Worm (Caenorhabditis elegans) whole organism, young adult: ENCODE data around the gene cdh-9.
A peak's percentile ranks its signal among the peaks of the same experiment; 100 is the strongest.

ENCODE experiments used
- C17E4.6 ChIP-seq: fragments of 200-800 bp; sonication (Bioruptor generic); IDR thresholded peaks from 2 replicates; pipeline ENCODE4 v1.3.6; 2022; ENCODE audit warnings: missing genetic modification reagents, missing genetic modification characterization, missing compliant biosample characterization
- F10E7.11 ChIP-seq: sonication (generic microtip); optimal IDR thresholded peaks from 2 replicates; lab custom pipeline; 2017; ENCODE audit warnings: mild to moderate bottlenecking, missing genetic modification characterization, moderate library complexity, missing compliant biosample characterization
- F23B12.7 ChIP-seq: sonication (generic microtip); optimal IDR thresholded peaks from 2 replicates; lab custom pipeline; 2017; ENCODE audit warnings: missing genetic modification characterization, mild to moderate bottlenecking, missing compliant biosample characterization, antibody characterized with exemption, moderate library complexity; ENCODE audit not compliant: insufficient read depth
- F33H1.4 ChIP-seq: fragments of 200-800 bp; sonication (Bioruptor generic); IDR thresholded peaks from 2 replicates; pipeline ENCODE4 v1.3.6; 2022; ENCODE audit warnings: missing genetic modification reagents, missing genetic modification characterization, missing compliant biosample characterization
- F39B2.1 ChIP-seq: fragments of 200-800 bp; sonication (Bioruptor generic); IDR thresholded peaks from 2 replicates; pipeline ENCODE4 v1.3.6; 2022; ENCODE audit warnings: missing genetic modification reagents, missing genetic modification characterization, missing compliant biosample characterization
- F55B11.4 ChIP-seq: sonication (generic microtip); optimal IDR thresholded peaks from 2 replicates; lab custom pipeline; 2016; ENCODE audit warnings: missing compliant biosample characterization, missing genetic modification characterization, borderline replicate concordance; ENCODE audit not compliant: insufficient read depth
- Y56A3A.18 ChIP-seq: fragments of 200-800 bp; sonication (Bioruptor generic); IDR thresholded peaks from 2 replicates; pipeline ENCODE4 v1.3.6; 2022; ENCODE audit warnings: missing genetic modification reagents, missing genetic modification characterization, missing compliant biosample characterization
- ama-1 ChIP-seq, 3 experiments: fragments of 150-350 bp in 1 of 3; sonication (generic microtip) in 2 of 3; optimal IDR thresholded peaks; 2 replicates each; lab custom pipeline; 2014 to 2018; ENCODE audit warnings: missing biosample characterization in 2 of 3, missing genetic modification characterization in 2 of 3, missing genetic modification reagents in 2 of 3
- atf-7 ChIP-seq: sonication (generic microtip); optimal IDR thresholded peaks from 2 replicates; lab custom pipeline; 2017; ENCODE audit warnings: mild to moderate bottlenecking, missing genetic modification characterization, missing compliant biosample characterization
- athp-1 ChIP-seq: sonication (generic microtip); optimal IDR thresholded peaks from 2 replicates; lab custom pipeline; 2017; ENCODE audit warnings: mild to moderate bottlenecking, missing genetic modification characterization, missing compliant biosample characterization
- attf-3 ChIP-seq: fragments of 200-800 bp; sonication (Bioruptor generic); conservative IDR thresholded peaks from 2 replicates; pipeline ENCODE4 v1.3.6; 2022; ENCODE audit warnings: missing genetic modification reagents, missing genetic modification characterization, missing compliant biosample characterization
- bed-1 ChIP-seq: fragments of 200-800 bp; sonication (Bioruptor generic); IDR thresholded peaks from 2 replicates; pipeline ENCODE4 v1.3.6; 2022; ENCODE audit warnings: missing genetic modification reagents, missing genetic modification characterization, missing compliant biosample characterization
- ceh-58 ChIP-seq: fragments of 200-800 bp; sonication (Bioruptor generic); IDR thresholded peaks from 2 replicates; pipeline ENCODE4 v1.3.6; 2022; ENCODE audit warnings: missing genetic modification characterization, missing compliant biosample characterization
- chd-7 ChIP-seq: sonication (generic microtip); optimal IDR thresholded peaks from 2 replicates; lab custom pipeline; 2016; ENCODE audit warnings: mild to moderate bottlenecking, missing genetic modification characterization, moderate library complexity, missing compliant biosample characterization
- die-1 ChIP-seq: sonication (generic microtip); optimal IDR thresholded peaks from 2 replicates; lab custom pipeline; 2016; ENCODE audit warnings: missing genotype, mild to moderate bottlenecking, missing genetic modification characterization, missing compliant biosample characterization
- dox-1 ChIP-seq: fragments of 200-800 bp; sonication (Bioruptor generic); IDR thresholded peaks from 2 replicates; pipeline ENCODE4 v1.3.6; 2022; ENCODE audit warnings: missing genetic modification reagents, missing genetic modification characterization, missing compliant biosample characterization
- dpff-1 ChIP-seq: sonication (generic microtip); optimal IDR thresholded peaks from 2 replicates; lab custom pipeline; 2017; ENCODE audit warnings: mild to moderate bottlenecking, missing genetic modification characterization, missing compliant biosample characterization
- him-1 ChIP-seq: sonication (generic microtip); optimal IDR thresholded peaks from 2 replicates; lab custom pipeline; 2016; ENCODE audit warnings: missing genotype, missing genetic modification reagents, missing genetic modification characterization, missing compliant biosample characterization
- hlh-12 ChIP-seq: sonication (generic microtip); optimal IDR thresholded peaks from 2 replicates; lab custom pipeline; 2016; ENCODE audit warnings: missing genetic modification characterization, missing compliant biosample characterization
- hlh-26 ChIP-seq: fragments of 200-800 bp; sonication (Bioruptor generic); conservative IDR thresholded peaks from 2 replicates; pipeline ENCODE4 v1.3.6; 2022; ENCODE audit warnings: missing genetic modification reagents, missing genetic modification characterization, missing compliant biosample characterization
- let-607 ChIP-seq, 2 experiments: fragments of 200-800 bp in 1 of 2; sonication (Bioruptor generic) in 1 of 2; sonication (generic microtip) in 1 of 2; optimal IDR thresholded peaks; 2 replicates each; lab custom pipeline; 2016 to 2018; ENCODE audit warnings: mild to moderate bottlenecking in 2 of 2, missing compliant biosample characterization in 2 of 2, missing genetic modification characterization in 2 of 2, moderate library complexity in 2 of 2, missing genotype in 1 of 2
- lin-26 ChIP-seq: fragments of 200-800 bp; sonication (Bioruptor generic); IDR thresholded peaks from 2 replicates; pipeline ENCODE4 v1.3.6; 2022; ENCODE audit warnings: missing genetic modification reagents, missing genetic modification characterization, missing compliant biosample characterization
- lin-40 ChIP-seq: sonication (generic microtip); optimal IDR thresholded peaks from 2 replicates; lab custom pipeline; 2016; ENCODE audit warnings: missing genetic modification characterization, mild to moderate bottlenecking, missing compliant biosample characterization, missing genotype, missing genetic modification reagents
- lsl-1 ChIP-seq: fragments of 200-800 bp; sonication (Bioruptor generic); optimal IDR thresholded peaks from 2 replicates; lab custom pipeline; 2018; ENCODE audit warnings: mild to moderate bottlenecking, missing genetic modification characterization, moderate library complexity, missing compliant biosample characterization
- lsy-27 ChIP-seq: sonication (generic microtip); optimal IDR thresholded peaks from 2 replicates; lab custom pipeline; 2017; ENCODE audit warnings: missing genetic modification characterization, mild to moderate bottlenecking, missing compliant biosample characterization, antibody characterized with exemption, missing genotype, borderline replicate concordance; ENCODE audit not compliant: insufficient read depth
- madf-3 ChIP-seq: fragments of 200-800 bp; sonication (Bioruptor generic); IDR thresholded peaks from 2 replicates; pipeline ENCODE4 v1.3.6; 2022; ENCODE audit warnings: missing genetic modification reagents, missing genetic modification characterization, missing compliant biosample characterization
- nfyb-1 ChIP-seq: fragments of 200-800 bp; sonication (Bioruptor generic); IDR thresholded peaks from 2 replicates; pipeline ENCODE4 v1.3.6; 2022; ENCODE audit warnings: missing genetic modification reagents, missing genetic modification characterization, missing compliant biosample characterization
- nhr-179 ChIP-seq: sonication (generic microtip); optimal IDR thresholded peaks from 2 replicates; lab custom pipeline; 2016; ENCODE audit warnings: mild to moderate bottlenecking, missing genetic modification characterization, missing compliant biosample characterization
- nhr-90 ChIP-seq: sonication (generic microtip); optimal IDR thresholded peaks from 2 replicates; lab custom pipeline; 2016; ENCODE audit warnings: missing genotype, mild to moderate bottlenecking, missing genetic modification characterization, missing compliant biosample characterization
- pbrm-1 ChIP-seq: fragments of 200-800 bp; sonication (Bioruptor generic); IDR thresholded peaks from 2 replicates; pipeline ENCODE4 v1.3.6; 2022; ENCODE audit warnings: missing genetic modification reagents, missing genetic modification characterization, missing compliant biosample characterization
- rcor-1 ChIP-seq: fragments of 200-800 bp; sonication (Bioruptor generic); IDR thresholded peaks from 2 replicates; pipeline ENCODE4 v1.3.6; 2022; ENCODE audit warnings: missing genetic modification reagents, missing genetic modification characterization, missing compliant biosample characterization
- rpc-1 ChIP-seq, 2 experiments: fragments of 150-350 bp in 1 of 2; sonication (generic microtip) in 1 of 2; optimal IDR thresholded peaks; 2 replicates each; lab custom pipeline; 2014 to 2018; ENCODE audit warnings: missing biosample characterization in 1 of 2, missing genetic modification characterization in 1 of 2, missing genetic modification reagents in 1 of 2, missing genotype in 1 of 2
- snpc-1.1 ChIP-seq: sonication (generic microtip); optimal IDR thresholded peaks from 2 replicates; lab custom pipeline; 2017; ENCODE audit warnings: missing genetic modification characterization, mild to moderate bottlenecking, missing compliant biosample characterization, antibody characterized with exemption, moderate library complexity, missing genotype, missing genetic modification reagents; ENCODE audit not compliant: insufficient read depth
- snpc-1.3 ChIP-seq: sonication (generic microtip); optimal IDR thresholded peaks from 2 replicates; lab custom pipeline; 2017; ENCODE audit warnings: missing genetic modification characterization, mild to moderate bottlenecking, missing compliant biosample characterization, antibody characterized with exemption, moderate library complexity, missing genotype, missing genetic modification reagents; ENCODE audit not compliant: insufficient read depth
- snpc-4 ChIP-seq, 5 experiments: fragments of 150-350 bp in 1 of 5; sonication (generic microtip) in 4 of 5; optimal IDR thresholded peaks; 2 replicates each; lab custom pipeline; 2014 to 2018; ENCODE audit warnings: missing genetic modification characterization in 5 of 5, missing biosample characterization in 3 of 5, antibody characterized with exemption in 2 of 5, mild to moderate bottlenecking in 2 of 5, missing compliant biosample characterization in 2 of 5, missing genotype in 2 of 5, moderate library complexity in 2 of 5, missing genetic modification reagents in 1 of 5
- tbp1 ChIP-seq: fragments of 200-800 bp; sonication (Bioruptor generic); optimal IDR thresholded peaks from 2 replicates; lab custom pipeline; 2018; ENCODE audit warnings: mild to moderate bottlenecking, missing genetic modification characterization, missing compliant biosample characterization
- tlf-1 ChIP-seq: fragments of 200-800 bp; sonication (Bioruptor generic); optimal IDR thresholded peaks from 2 replicates; lab custom pipeline; 2018; ENCODE audit warnings: mild to moderate bottlenecking, missing genetic modification characterization, missing compliant biosample characterization
- unc-130 ChIP-seq: sonication (generic microtip); optimal IDR thresholded peaks from 2 replicates; lab custom pipeline; 2016; ENCODE audit warnings: missing genetic modification reagents, missing genetic modification characterization, missing compliant biosample characterization
- zfh-2 ChIP-seq: fragments of 200-800 bp; sonication (Bioruptor generic); conservative IDR thresholded peaks from 2 replicates; pipeline ENCODE4 v1.3.6; 2022; ENCODE audit warnings: missing genetic modification reagents, missing genetic modification characterization, missing compliant biosample characterization
- ztf-18 ChIP-seq: sonication (generic microtip); optimal IDR thresholded peaks from 2 replicates; lab custom pipeline; 2016; ENCODE audit warnings: missing genotype, mild to moderate bottlenecking, missing genetic modification characterization, missing compliant biosample characterization
- ztf-22 ChIP-seq: fragments of 200-800 bp; sonication (Bioruptor generic); optimal IDR thresholded peaks from 2 replicates; lab custom pipeline; 2018; ENCODE audit warnings: mild to moderate bottlenecking, missing genetic modification characterization, moderate library complexity, missing compliant biosample characterization
- ztf-25 ChIP-seq: fragments of 200-800 bp; sonication (Bioruptor generic); IDR thresholded peaks from 2 replicates; pipeline ENCODE4 v1.3.6; 2022; ENCODE audit warnings: missing genetic modification reagents, missing genetic modification characterization, missing compliant biosample characterization
- ztf-26 ChIP-seq: sonication (generic microtip); optimal IDR thresholded peaks from 2 replicates; lab custom pipeline; 2017; ENCODE audit warnings: missing genetic modification characterization, missing compliant biosample characterization
- ztf-6 ChIP-seq: fragments of 200-800 bp; sonication (Bioruptor generic); IDR thresholded peaks from 2 replicates; pipeline ENCODE4 v1.3.6; 2022; ENCODE audit warnings: missing genetic modification reagents, missing genetic modification characterization, missing compliant biosample characterization

Gene cdh-9

ce11 chrX:16617427-16618128, 22.5 kb downstream of the cdh-9 start (continued):
- TF ChIP-seq ceh-58 (GFP tag; lab: Robert Waterston, UW), result no peak
- TF ChIP-seq let-607 (tag; optimal IDR thresholded peaks at IDR 0.05; lab: Kevin White, UChicago), result no peak
- TF ChIP-seq madf-3, result no peak
- TF ChIP-seq rpc-1 (optimal IDR thresholded peaks at IDR 0.05; lab: Kevin White, UChicago), result peak; percentile 52
- peak; percentile 90 for TF ChIP-seq rpc-1 (tag; optimal IDR thresholded peaks at IDR 0.05; lab: Kevin White, UChicago)
- no peak for TF ChIP-seq nhr-179 (tag; lab: Kevin White, UChicago)
- no peak for TF ChIP-seq bed-1 (GFP tag; lab: Robert Waterston, UW)
- TF ChIP-seq pbrm-1 (GFP tag; lab: Robert Waterston, UW), result peak; percentile 13; the same call in 1 of the 2 replicates
- peak; percentile 56; the same call in 1 of the 2 replicates for TF ChIP-seq ztf-25 (GFP tag; lab: Robert Waterston, UW)
- TF ChIP-seq ama-1 (optimal IDR thresholded peaks at IDR 0.05; lab: Kevin White, UChicago), result no peak
- TF ChIP-seq ama-1 (GFP tag; optimal IDR thresholded peaks at IDR 0.05; lab: Kevin White, UChicago), result peak in 1 of 2 experiments; percentile 40
- TF ChIP-seq F33H1.4 (GFP tag; lab: Robert Waterston, UW), result no peak
- TF ChIP-seq die-1 (tag; lab: Kevin White, UChicago), result peak; percentile 29
- TF ChIP-seq Y56A3A.18 (GFP tag; lab: Robert Waterston, UW), result peak; percentile 68; the same call in 1 of the 2 replicates
- no peak for TF ChIP-seq lin-40 (tag; lab: Kevin White, UChicago)
- TF ChIP-seq F10E7.11 (tag; lab: Kevin White, UChicago), result peak; percentile 13
- TF ChIP-seq snpc-4 (GFP tag; optimal IDR thresholded peaks at IDR 0.05; lab: Kevin White, UChicago), result no peak
- TF ChIP-seq snpc-4 (tag; optimal IDR thresholded peaks at IDR 0.05; lab: Kevin White, UChicago), result peak in 2 of 4 experiments; percentile 0 to 45
- peak; percentile 83 for TF ChIP-seq tbp1 (GFP tag; lab: Kevin White, UChicago)
- no peak for TF ChIP-seq nfyb-1 (GFP tag; lab: Robert Waterston, UW)
- no peak for TF ChIP-seq unc-130
- TF ChIP-seq ztf-6, result no peak
- TF ChIP-seq hlh-12 (tag; lab: Kevin White, UChicago), result no peak
- no peak for TF ChIP-seq hlh-26 (GFP tag; lab: Robert Waterston, UW)
- no peak for TF ChIP-seq athp-1 (tag; lab: Kevin White, UChicago)
- TF ChIP-seq ztf-26, result no peak
- TF ChIP-seq rcor-1 (GFP tag; lab: Robert Waterston, UW), result 0 out of 2 replicates have a peak, but pooled peaks have one; percentile 13
- peak; percentile 25 for TF ChIP-seq nhr-90 (tag; lab: Kevin White, UChicago)
- TF ChIP-seq lsy-27 (tag; lab: Kevin White, UChicago), result no peak
- TF ChIP-seq chd-7 (tag; lab: Kevin White, UChicago), result no peak
- no peak for TF ChIP-seq F39B2.1 (GFP tag; lab: Robert Waterston, UW)
- no peak for TF ChIP-seq zfh-2 (GFP tag; lab: Robert Waterston, UW)
- TF ChIP-seq dox-1, result 0 out of 2 replicates have a peak, but pooled peaks have one; percentile 5
- peak; percentile 44 for TF ChIP-seq him-1
- TF ChIP-seq, all 124 proteins: peak for 20

ce11 chrX:16618129-16618525, 23.1 kb downstream of the cdh-9 start:
- TF ChIP-seq atf-7 (tag; lab: Kevin White, UChicago), result no peak
- peak; percentile 56 for TF ChIP-seq pbrm-1 (GFP tag; lab: Robert Waterston, UW)
- peak; percentile 63 for TF ChIP-seq rpc-1 (optimal IDR thresholded peaks at IDR 0.05; lab: Kevin White, UChicago)
- peak; percentile 89 for TF ChIP-seq rpc-1 (tag; optimal IDR thresholded peaks at IDR 0.05; lab: Kevin White, UChicago)
- peak; percentile 67 for TF ChIP-seq lin-26 (GFP tag; lab: Robert Waterston, UW)
- peak; percentile 19 for TF ChIP-seq snpc-1.3 (tag; lab: Kevin White, UChicago)
- TF ChIP-seq dpff-1, result no peak
- TF ChIP-seq tlf-1 (GFP tag; lab: Kevin White, UChicago), result no peak
- TF ChIP-seq attf-3 (GFP tag; lab: Robert Waterston, UW), result no peak
- no peak for TF ChIP-seq snpc-1.1 (tag; lab: Kevin White, UChicago)
- TF ChIP-seq lsl-1, result no peak
- no peak for TF ChIP-seq C17E4.6 (GFP tag; lab: Robert Waterston, UW)
- TF ChIP-seq F55B11.4 (tag; lab: Kevin White, UChicago), result no peak
- TF ChIP-seq lin-40 (tag; lab: Kevin White, UChicago), result no peak
- TF ChIP-seq ztf-22 (GFP tag; lab: Kevin White, UChicago), result no peak
- TF ChIP-seq F23B12.7 (tag; lab: Kevin White, UChicago), result peak; percentile 28
- TF ChIP-seq ztf-18 (tag; lab: Kevin White, UChicago), result peak; percentile 48
